Worm (Caenorhabditis elegans) whole organism, L1 larva: Measurements from ENCODE around the gene F54B3.2.
A peak's percentile ranks its signal among the peaks of the same experiment; 100 is the strongest.

Source experiments
- C34B4.2 ChIP-seq: sonication (generic microtip); optimal IDR thresholded peaks from 2 replicates; lab custom pipeline; 2017; ENCODE audit warnings: mild to moderate bottlenecking, missing genetic modification characterization, missing compliant biosample characterization
- aly-2 ChIP-seq: fragments of 150-350 bp; optimal IDR thresholded peaks from 2 replicates; lab custom pipeline; 2014; ENCODE audit warnings: missing biosample characterization, missing genetic modification characterization
- ama-1 ChIP-seq: fragments of 150-350 bp; optimal IDR thresholded peaks from 2 replicates; lab custom pipeline; 2014
- blmp-1 ChIP-seq: fragments of 150-350 bp; optimal IDR thresholded peaks from 2 replicates; lab custom pipeline; 2014; ENCODE audit warnings: missing biosample characterization, missing genetic modification characterization
- ceh-8 ChIP-seq: fragments of 200-800 bp; sonication (Bioruptor generic); optimal IDR thresholded peaks from 2 replicates; lab custom pipeline; 2018; ENCODE audit warnings: mild to moderate bottlenecking, missing genetic modification characterization, moderate library complexity, missing compliant biosample characterization
- ceh-90 ChIP-seq: sonication (generic microtip); optimal IDR thresholded peaks from 2 replicates; lab custom pipeline; 2016; ENCODE audit warnings: missing genetic modification characterization, missing compliant biosample characterization
- dpl-1 ChIP-seq, 3 experiments: fragments of 150-350 bp in 2 of 3; sonication (generic microtip) in 1 of 3; optimal IDR thresholded peaks; 2 replicates each; lab custom pipeline; 2014 to 2017; ENCODE audit warnings: missing biosample characterization in 3 of 3, missing genetic modification characterization in 3 of 3, missing genetic modification reagents in 3 of 3
- dsc-1 ChIP-seq: sonication (generic microtip); optimal IDR thresholded peaks from 2 replicates; lab custom pipeline; 2016; ENCODE audit warnings: mild to moderate bottlenecking, missing genetic modification characterization, missing compliant biosample characterization
- efl-1 ChIP-seq, 4 experiments: fragments of 150-350 bp; optimal IDR thresholded peaks in 3 of 4; peaks in 1 of 4; 1 replicate in 1 of 4; 2 replicates in 3 of 4; lab custom pipeline; 2014; ENCODE audit warnings: missing biosample characterization in 2 of 4, missing genetic modification characterization in 2 of 4, missing genetic modification reagents in 2 of 4
- egl-13 ChIP-seq: sonication (generic microtip); optimal IDR thresholded peaks from 2 replicates; lab custom pipeline; 2016; ENCODE audit warnings: missing genotype, missing genetic modification reagents, missing genetic modification characterization, missing compliant biosample characterization
- elt-2 ChIP-seq: sonication (generic microtip); optimal IDR thresholded peaks from 2 replicates; lab custom pipeline; 2016; ENCODE audit warnings: missing genetic modification characterization, mild to moderate bottlenecking, inconsistent platforms, missing compliant biosample characterization, missing genetic modification reagents
- elt-3 ChIP-seq, 6 experiments: fragments of 150-350 bp in 1 of 6; sonication (generic microtip); optimal IDR thresholded peaks; 2 replicates each; lab custom pipeline; 2017 to 2018; ENCODE audit warnings: missing biosample characterization in 6 of 6, missing genetic modification characterization in 6 of 6, inconsistent platforms in 1 of 6
- fkh-10 ChIP-seq: sonication (generic microtip); optimal IDR thresholded peaks from 2 replicates; lab custom pipeline; 2017; ENCODE audit warnings: missing biosample characterization, missing genetic modification reagents, missing genetic modification characterization
- fkh-4 ChIP-seq: sonication (generic microtip); optimal IDR thresholded peaks from 2 replicates; lab custom pipeline; 2016; ENCODE audit warnings: missing compliant biosample characterization, missing genetic modification characterization, borderline replicate concordance
- fkh-8 ChIP-seq: sonication (generic microtip); optimal IDR thresholded peaks from 2 replicates; lab custom pipeline; 2016; ENCODE audit warnings: mild to moderate bottlenecking, missing genetic modification characterization, missing compliant biosample characterization
- fos-1 ChIP-seq: fragments of 150-350 bp; optimal IDR thresholded peaks from 2 replicates; lab custom pipeline; 2014; ENCODE audit warnings: missing biosample characterization, missing genetic modification characterization
- grh-1 ChIP-seq: fragments of 200-800 bp; sonication (Bioruptor generic); IDR thresholded peaks from 2 replicates; pipeline ENCODE4 v1.3.6; 2022; ENCODE audit warnings: missing genetic modification reagents, missing genetic modification characterization, missing compliant biosample characterization
- hlh-4 ChIP-seq: sonication (generic microtip); optimal IDR thresholded peaks from 2 replicates; lab custom pipeline; 2016; ENCODE audit warnings: mild to moderate bottlenecking, missing genetic modification characterization, missing compliant biosample characterization
- hpl-2 ChIP-seq: fragments of 150-350 bp; optimal IDR thresholded peaks from 2 replicates; lab custom pipeline; 2014; ENCODE audit warnings: missing biosample characterization, missing genetic modification reagents, missing genetic modification characterization
- irx-1 ChIP-seq: sonication (generic microtip); optimal IDR thresholded peaks from 2 replicates; lab custom pipeline; 2016; ENCODE audit warnings: missing genetic modification characterization, missing compliant biosample characterization
- lin-13 ChIP-seq: fragments of 150-350 bp; optimal IDR thresholded peaks from 2 replicates; lab custom pipeline; 2014; ENCODE audit warnings: missing biosample characterization, missing genetic modification reagents, missing genetic modification characterization
- lin-14 ChIP-seq: fragments of 200-800 bp; sonication (Bioruptor generic); optimal IDR thresholded peaks from 2 replicates; lab custom pipeline; 2018; ENCODE audit warnings: mild to moderate bottlenecking, missing genetic modification characterization, moderate library complexity, missing compliant biosample characterization
- lin-15B ChIP-seq: fragments of 150-350 bp; sonication (generic microtip); optimal IDR thresholded peaks from 3 replicates; lab custom pipeline; 2014; ENCODE audit warnings: missing biosample characterization, missing genetic modification characterization
- lin-35 ChIP-seq, 2 experiments: fragments of 150-350 bp; optimal IDR thresholded peaks; 2 replicates each; lab custom pipeline; 2014; ENCODE audit warnings: missing biosample characterization in 2 of 2, missing genetic modification characterization in 2 of 2, missing genetic modification reagents in 2 of 2
- mef-2 ChIP-seq: fragments of 150-350 bp; optimal IDR thresholded peaks from 2 replicates; lab custom pipeline; 2014; ENCODE audit warnings: missing biosample characterization, missing genetic modification characterization
- mep-1 ChIP-seq: fragments of 150-350 bp; optimal IDR thresholded peaks from 2 replicates; lab custom pipeline; 2014; ENCODE audit warnings: missing biosample characterization, missing genetic modification characterization
- nhr-12 ChIP-seq: sonication (generic microtip); optimal IDR thresholded peaks from 2 replicates; lab custom pipeline; 2017; ENCODE audit warnings: missing biosample characterization, missing genetic modification characterization
- nhr-19 ChIP-seq: fragments of 200-800 bp; sonication (Bioruptor generic); conservative IDR thresholded peaks from 2 replicates; pipeline ENCODE4 v1.3.6; 2022; ENCODE audit warnings: missing genetic modification characterization, missing compliant biosample characterization
- nhr-20 ChIP-seq: sonication (generic microtip); optimal IDR thresholded peaks from 2 replicates; lab custom pipeline; 2016; ENCODE audit warnings: mild to moderate bottlenecking, missing genetic modification characterization, missing compliant biosample characterization
- nhr-237 ChIP-seq: fragments of 150-350 bp; optimal IDR thresholded peaks from 2 replicates; lab custom pipeline; 2014; ENCODE audit warnings: missing biosample characterization, missing genetic modification characterization
- nhr-71 ChIP-seq: sonication (generic microtip); optimal IDR thresholded peaks from 2 replicates; lab custom pipeline; 2016; ENCODE audit warnings: mild to moderate bottlenecking, missing genetic modification characterization, moderate library complexity, missing compliant biosample characterization
- nhr-77 ChIP-seq: fragments of 150-350 bp; optimal IDR thresholded peaks from 2 replicates; lab custom pipeline; 2014; ENCODE audit warnings: missing biosample characterization, missing genetic modification characterization
- nhr-84 ChIP-seq: sonication (generic microtip); optimal IDR thresholded peaks from 2 replicates; lab custom pipeline; 2017; ENCODE audit warnings: missing biosample characterization, missing genetic modification characterization
- nhr-85 ChIP-seq: sonication (generic microtip); peaks from one replicate; lab custom pipeline; 2016; ENCODE audit warnings: missing genetic modification characterization, inconsistent platforms, missing compliant biosample characterization
- nhr-90 ChIP-seq: sonication (generic microtip); optimal IDR thresholded peaks from 2 replicates; lab custom pipeline; 2016; ENCODE audit warnings: mild to moderate bottlenecking, missing genetic modification characterization, missing compliant biosample characterization; ENCODE audit not compliant: poor library complexity
- pag-3 ChIP-seq: sonication (generic microtip); optimal IDR thresholded peaks from 2 replicates; lab custom pipeline; 2017; ENCODE audit warnings: missing genetic modification characterization, mild to moderate bottlenecking, missing compliant biosample characterization, antibody characterized with exemption, borderline replicate concordance; ENCODE audit not compliant: insufficient read depth
- pax-3 ChIP-seq: fragments of 200-800 bp; sonication (Bioruptor generic); optimal IDR thresholded peaks from 2 replicates; lab custom pipeline; 2018; ENCODE audit warnings: mild to moderate bottlenecking, missing genetic modification characterization, moderate library complexity, missing compliant biosample characterization
- skn-1 ChIP-seq: fragments of 150-350 bp; optimal IDR thresholded peaks from 2 replicates; lab custom pipeline; 2014; ENCODE audit warnings: missing biosample characterization, missing genetic modification characterization
- snu-23 ChIP-seq: sonication (generic microtip); optimal IDR thresholded peaks from 2 replicates; lab custom pipeline; 2016; ENCODE audit warnings: missing genetic modification characterization, missing compliant biosample characterization
- sox-4 ChIP-seq: sonication (generic microtip); optimal IDR thresholded peaks from 2 replicates; lab custom pipeline; 2016; ENCODE audit warnings: missing genetic modification characterization, missing compliant biosample characterization
- sup-37 ChIP-seq: fragments of 200-800 bp; sonication (Bioruptor generic); optimal IDR thresholded peaks from 2 replicates; lab custom pipeline; 2018; ENCODE audit warnings: mild to moderate bottlenecking, missing genetic modification characterization, missing compliant biosample characterization
- swsn-7 ChIP-seq: sonication (generic microtip); optimal IDR thresholded peaks from 2 replicates; lab custom pipeline; 2016; ENCODE audit warnings: missing genetic modification characterization, missing compliant biosample characterization
- tbx-2 ChIP-seq: sonication (generic microtip); optimal IDR thresholded peaks from 2 replicates; lab custom pipeline; 2016; ENCODE audit warnings: missing genetic modification characterization, missing compliant biosample characterization
- tlp-1 ChIP-seq: fragments of 150-350 bp; optimal IDR thresholded peaks from 2 replicates; lab custom pipeline; 2014; ENCODE audit warnings: missing biosample characterization, missing genetic modification characterization
- unc-30 ChIP-seq: sonication (generic microtip); optimal IDR thresholded peaks from 2 replicates; lab custom pipeline; 2017; ENCODE audit warnings: missing biosample characterization, missing genetic modification characterization
- unc-62 ChIP-seq: fragments of 150-350 bp; optimal IDR thresholded peaks from 2 replicates; lab custom pipeline; 2014; ENCODE audit warnings: missing biosample characterization, missing genetic modification reagents, missing genetic modification characterization
- vab-15 ChIP-seq: sonication (generic microtip); optimal IDR thresholded peaks from 2 replicates; lab custom pipeline; 2017; ENCODE audit warnings: missing genotype, mild to moderate bottlenecking, missing genetic modification characterization, missing compliant biosample characterization
- zag-1 ChIP-seq: fragments of 150-350 bp; optimal IDR thresholded peaks from 2 replicates; lab custom pipeline; 2014; ENCODE audit warnings: missing biosample characterization, missing genetic modification characterization
- zip-4 ChIP-seq: fragments of 200-800 bp; sonication (Bioruptor generic); optimal IDR thresholded peaks from 2 replicates; lab custom pipeline; 2018; ENCODE audit warnings: mild to moderate bottlenecking, missing genetic modification characterization, moderate library complexity, missing compliant biosample characterization
- ztf-4 ChIP-seq: fragments of 150-350 bp; optimal IDR thresholded peaks from 2 replicates; lab custom pipeline; 2014; ENCODE audit warnings: missing biosample characterization, missing genetic modification characterization

F54B3.2 gene

DNA sequence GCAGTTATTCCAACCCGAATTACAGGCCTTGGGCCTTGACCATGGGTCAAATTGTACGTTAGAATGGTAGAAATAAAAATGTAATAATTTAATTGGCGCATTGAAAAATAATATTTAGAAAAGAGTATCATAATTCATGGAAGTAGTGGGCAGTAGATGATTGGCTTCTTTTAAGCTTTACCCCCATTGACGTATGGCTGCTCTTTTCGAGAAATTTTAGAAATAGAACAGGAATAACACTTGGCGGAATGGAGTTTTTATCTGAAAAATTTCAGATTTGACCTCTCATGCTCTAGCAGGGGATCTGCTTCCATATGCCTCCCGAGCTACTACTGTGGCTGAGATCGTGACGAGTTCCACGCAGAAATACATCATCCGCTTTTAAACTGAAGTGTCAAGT is 38.8 kb upstream of the F54B3.2 start, which contains the start of gene gcy-4:
Gene gcy-4 (minus strand): TSS at position 101 of the 400 bp plus-strand sequence.
- no peak for TF ChIP-seq sox-4 (tag; lab: Kevin White, UChicago)
- TF ChIP-seq ceh-8 (GFP tag; lab: Kevin White, UChicago): no peak
- TF ChIP-seq lin-14 (GFP tag; lab: Kevin White, UChicago): no peak
- no peak for TF ChIP-seq nhr-237 (tag; lab: Kevin White, UChicago)
- TF ChIP-seq nhr-85 (tag; lab: Kevin White, UChicago): no peak
- no peak for TF ChIP-seq snu-23 (GFP tag; lab: Kevin White, UChicago)
- TF ChIP-seq mep-1: no peak
- TF ChIP-seq zip-4: no peak
- no peak for TF ChIP-seq efl-1 (optimal IDR thresholded peaks at IDR 0.05; lab: Kevin White, UChicago)
- TF ChIP-seq efl-1 (GFP tag; optimal IDR thresholded peaks at IDR 0.05 in 1 of 2; lab: Kevin White, UChicago): no peak
- no peak for TF ChIP-seq vab-15 (tag; lab: Kevin White, UChicago)
- no peak for TF ChIP-seq dsc-1 (tag; lab: Kevin White, UChicago)
- TF ChIP-seq nhr-19 (GFP tag; lab: Robert Waterston, UW): no peak
- TF ChIP-seq nhr-71: no peak
- no peak for TF ChIP-seq fkh-8
- no peak for TF ChIP-seq hlh-4 (tag; lab: Kevin White, UChicago)
- TF ChIP-seq tlp-1 (tag; lab: Kevin White, UChicago): no peak
- TF ChIP-seq ceh-90 (tag; lab: Kevin White, UChicago): no peak
- TF ChIP-seq blmp-1 (tag; lab: Kevin White, UChicago): no peak
- TF ChIP-seq C34B4.2 (tag; lab: Kevin White, UChicago): no peak

ce11 chrII:10303663-10304115 is 33.7 kb upstream of the F54B3.2 start, which contains the start of gene vha-9:
Gene vha-9, minus strand, starts transcription at chrII:10303713.
- no peak for TF ChIP-seq unc-62 (GFP tag; lab: Kevin White, UChicago)
- TF ChIP-seq ceh-8 (GFP tag; lab: Kevin White, UChicago): peak; percentile 27
- TF ChIP-seq skn-1 (tag; lab: Kevin White, UChicago): peak; percentile 71
- TF ChIP-seq ama-1 (lab: Kevin White, UChicago): no peak
- TF ChIP-seq fos-1 (tag; lab: Kevin White, UChicago): no peak
- no peak for TF ChIP-seq fkh-10
- TF ChIP-seq sox-4 (tag; lab: Kevin White, UChicago): peak; percentile 13
- no peak for TF ChIP-seq aly-2
- peak; percentile 57 for TF ChIP-seq nhr-85 (tag; lab: Kevin White, UChicago)
- TF ChIP-seq irx-1 (tag; lab: Kevin White, UChicago): peak; percentile 13
- TF ChIP-seq elt-3 (tag; optimal IDR thresholded peaks at IDR 0.05; lab: Kevin White, UChicago): peak in 1 of 6 experiments; percentile 37
- TF ChIP-seq nhr-77 (tag; lab: Kevin White, UChicago): no peak
- TF ChIP-seq nhr-90 (tag; lab: Kevin White, UChicago): peak; percentile 81
- TF ChIP-seq egl-13: peak; percentile 4
- TF ChIP-seq tbx-2 (tag; lab: Kevin White, UChicago): peak; percentile 76
- peak; percentile 26 for TF ChIP-seq ztf-4 (tag; lab: Kevin White, UChicago)
- no peak for TF ChIP-seq elt-2 (tag; lab: Kevin White, UChicago)
- no peak for TF ChIP-seq ceh-90 (tag; lab: Kevin White, UChicago)
- peak; percentile 72 for TF ChIP-seq nhr-20 (tag; lab: Kevin White, UChicago)
- peak; percentile 45 for TF ChIP-seq fkh-8
- TF ChIP-seq mef-2 (tag; lab: Kevin White, UChicago): no peak
- peak; percentile 31 for TF ChIP-seq lin-15B (tag; lab: Kevin White, UChicago)
- peak; percentile 35 to 72 (median 66) for TF ChIP-seq dpl-1 (GFP tag; optimal IDR thresholded peaks at IDR 0.05; lab: Kevin White, UChicago)
- no peak for TF ChIP-seq pag-3
- peak; percentile 70 for TF ChIP-seq dsc-1 (tag; lab: Kevin White, UChicago)
- peak; percentile 83 for TF ChIP-seq nhr-71
- peak; percentile 41 for TF ChIP-seq lin-13 (GFP tag; lab: Kevin White, UChicago)
- no peak for TF ChIP-seq sup-37 (GFP tag; lab: Kevin White, UChicago)
- no peak for TF ChIP-seq unc-30 (tag; lab: Kevin White, UChicago)
- no peak for TF ChIP-seq nhr-12 (tag; lab: Kevin White, UChicago)
- TF ChIP-seq C34B4.2 (tag; lab: Kevin White, UChicago): no peak
- no peak for TF ChIP-seq zag-1 (tag; lab: Kevin White, UChicago)
- peak; percentile 3 for TF ChIP-seq hpl-2 (GFP tag; lab: Kevin White, UChicago)
- TF ChIP-seq swsn-7: peak; percentile 74
- no peak for TF ChIP-seq fkh-4 (tag; lab: Kevin White, UChicago)
- TF ChIP-seq nhr-84: no peak
- peak; percentile 55 to 62 for TF ChIP-seq lin-35 (GFP tag; optimal IDR thresholded peaks at IDR 0.05; lab: Kevin White, UChicago)
- TF ChIP-seq pax-3: no peak
- TF ChIP-seq grh-1: peak; percentile 51
